Worm (Caenorhabditis elegans) whole organism, early embryonic: ENCODE results near the gene Y43B11AR.3.
A peak's percentile ranks its signal among the peaks of the same experiment; 100 is the strongest.

Experiments
- F13C5.2 ChIP-seq: sonication (generic microtip); optimal IDR thresholded peaks from 2 replicates; lab custom pipeline; 2017; ENCODE audit warnings: mild to moderate bottlenecking, missing genetic modification characterization, inconsistent platforms, missing compliant biosample characterization
- aly-1 ChIP-seq: sonication (generic microtip); optimal IDR thresholded peaks from 2 replicates; lab custom pipeline; 2016; ENCODE audit warnings: missing genetic modification characterization, missing compliant biosample characterization
- ama-1 ChIP-seq: fragments of 150-350 bp; optimal IDR thresholded peaks from 2 replicates; lab custom pipeline; 2014
- ets-7 ChIP-seq: sonication (generic microtip); optimal IDR thresholded peaks from 2 replicates; lab custom pipeline; 2016; ENCODE audit warnings: missing genotype, missing genetic modification characterization, missing compliant biosample characterization
- flt-1 ChIP-seq: fragments of 200-800 bp; sonication (Bioruptor generic); IDR thresholded peaks from 2 replicates; pipeline ENCODE4 v1.3.6; 2022; ENCODE audit warnings: missing genetic modification characterization, missing compliant biosample characterization
- hmbx-1 ChIP-seq: sonication (generic microtip); optimal IDR thresholded peaks from 2 replicates; lab custom pipeline; 2016; ENCODE audit warnings: mild to moderate bottlenecking, missing genetic modification characterization, missing compliant biosample characterization
- hmg-4 ChIP-seq: fragments of 200-800 bp; sonication (Bioruptor generic); optimal IDR thresholded peaks from 2 replicates; lab custom pipeline; 2018; ENCODE audit warnings: mild to moderate bottlenecking, missing genetic modification characterization, missing compliant biosample characterization
- hnd-1 ChIP-seq: sonication (generic microtip); optimal IDR thresholded peaks from 2 replicates; lab custom pipeline; 2016; ENCODE audit warnings: missing genetic modification characterization, missing compliant biosample characterization
- pes-1 ChIP-seq: fragments of 200-800 bp; sonication (Bioruptor generic); IDR thresholded peaks from 2 replicates; pipeline ENCODE4 v1.3.6; 2022; ENCODE audit warnings: missing genetic modification reagents, missing genetic modification characterization, missing compliant biosample characterization
- tbx-11 ChIP-seq: fragments of 200-800 bp; sonication (Bioruptor generic); IDR thresholded peaks from 2 replicates; pipeline ENCODE4 v1.3.6; 2022; ENCODE audit warnings: missing genetic modification characterization, missing compliant biosample characterization
- tbx-37 ChIP-seq: fragments of 200-800 bp; sonication (Bioruptor generic); conservative IDR thresholded peaks from 2 replicates; pipeline ENCODE4 v1.3.6; 2022; ENCODE audit warnings: missing genetic modification reagents, missing genetic modification characterization, missing compliant biosample characterization
- tra-4 ChIP-seq: sonication (generic microtip); optimal IDR thresholded peaks from 2 replicates; lab custom pipeline; 2017; ENCODE audit warnings: missing genetic modification characterization, missing compliant biosample characterization

DNA sequence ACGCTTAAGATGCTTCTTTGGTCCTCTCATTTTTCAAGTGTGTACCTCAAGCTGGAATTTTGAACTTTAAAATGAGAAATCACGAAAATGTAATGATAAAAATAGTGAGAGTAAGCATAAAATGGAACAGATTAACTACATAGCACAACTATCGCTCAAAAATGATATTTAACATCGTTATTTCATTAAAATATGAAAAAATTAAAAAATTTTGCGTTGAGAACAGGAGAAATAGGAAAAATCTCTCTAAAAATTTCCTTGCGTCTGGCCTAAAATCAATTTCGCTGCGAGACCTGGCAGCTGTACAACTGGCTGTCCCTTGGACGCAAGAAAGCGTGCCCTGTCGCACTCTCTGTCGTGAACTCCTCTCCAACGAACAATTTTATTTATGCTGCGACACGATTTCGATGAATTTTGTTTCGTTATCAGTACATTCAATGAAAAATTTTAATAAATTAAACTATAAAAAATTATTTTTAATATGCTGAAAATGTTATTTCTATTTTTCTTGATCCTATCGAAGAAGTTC lies 1.2 kb upstream of the Y43B11AR.3 start, which contains the start of gene rps-4:
- TF ChIP-seq ama-1 (lab: Kevin White, UChicago) (no peak), flt-1 (no peak), hmbx-1 (tag; lab: Kevin White, UChicago) (peak; percentile 14), tbx-37 (GFP tag; lab: Robert Waterston, UW) (peak; percentile 36; the same call in 1 of the 2 replicates), aly-1 (tag; lab: Kevin White, UChicago) (no peak), tra-4 (no peak), ets-7 (tag; lab: Kevin White, UChicago) (no peak), pes-1 (GFP tag; lab: Robert Waterston, UW) (no peak), hmg-4 (GFP tag; lab: Kevin White, UChicago) (peak; percentile 38), hnd-1 (tag; lab: Kevin White, UChicago) (no peak), tbx-11 (no peak), F13C5.2 (tag; lab: Kevin White, UChicago) (peak; percentile 86)
